Fruit fly (Drosophila melanogaster) whole organism, prepupa: Measurements from ENCODE around the gene Task7.
A peak's percentile ranks its signal among the peaks of the same experiment; 100 is the strongest.

Experiments used
- CG10631 ChIP-seq: fragments of 200-800 bp; sonication (Bioruptor generic); optimal IDR thresholded peaks from 2 replicates; lab custom pipeline; 2016; ENCODE audit warnings: missing biosample characterization, missing genetic modification characterization
- CG10669 ChIP-seq: fragments of 200-800 bp; sonication (Bioruptor generic); optimal IDR thresholded peaks from 3 replicates; lab custom pipeline; 2018; ENCODE audit warnings: missing biosample characterization, mild to moderate bottlenecking, missing genetic modification characterization, moderate library complexity
- CG11762 ChIP-seq: fragments of 200-800 bp; sonication (Bioruptor generic); optimal IDR thresholded peaks from 3 replicates; lab custom pipeline; 2016; ENCODE audit warnings: missing biosample characterization, missing genetic modification characterization; ENCODE audit not compliant: insufficient read depth
- CG11902 ChIP-seq: fragments of 200-800 bp; sonication (Bioruptor generic); optimal IDR thresholded peaks from 3 replicates; lab custom pipeline; 2016; ENCODE audit warnings: missing biosample characterization, missing genetic modification characterization
- CG15336 ChIP-seq: fragments of 200-800 bp; sonication (Bioruptor generic); IDR thresholded peaks from 2 replicates; pipeline ENCODE4 v1.3.6; 2022; ENCODE audit warnings: missing biosample characterization, missing genetic modification characterization
- CG1621 ChIP-seq: fragments of 200-800 bp; sonication (Bioruptor generic); optimal IDR thresholded peaks from 3 replicates; lab custom pipeline; 2018; ENCODE audit warnings: missing biosample characterization, mild to moderate bottlenecking, missing genetic modification characterization
- CG16779 ChIP-seq: fragments of 200-800 bp; sonication (Bioruptor generic); optimal IDR thresholded peaks from 3 replicates; lab custom pipeline; 2017; ENCODE audit warnings: missing biosample characterization, mild to moderate bottlenecking, missing genetic modification characterization
- CG31627 ChIP-seq: fragments of 200-800 bp; sonication (Bioruptor generic); optimal IDR thresholded peaks from 3 replicates; lab custom pipeline; 2016; ENCODE audit warnings: missing biosample characterization, missing genetic modification characterization
- CG32006 ChIP-seq: fragments of 200-800 bp; sonication (Bioruptor generic); optimal IDR thresholded peaks from 3 replicates; lab custom pipeline; 2017; ENCODE audit warnings: missing biosample characterization, mild to moderate bottlenecking, missing genetic modification characterization
- CG34406 ChIP-seq: fragments of 200-800 bp; sonication (Bioruptor generic); optimal IDR thresholded peaks from 3 replicates; lab custom pipeline; 2016; ENCODE audit warnings: missing biosample characterization, missing genetic modification characterization
- CG3919 ChIP-seq: fragments of 200-800 bp; sonication (Bioruptor generic); optimal IDR thresholded peaks from 3 replicates; lab custom pipeline; 2016; ENCODE audit warnings: missing biosample characterization, missing genetic modification characterization
- CG6163 ChIP-seq: fragments of 200-800 bp; sonication (Bioruptor generic); IDR thresholded peaks from 3 replicates; pipeline ENCODE4 v1.3.6; 2022; ENCODE audit warnings: missing biosample characterization, missing genetic modification characterization
- CG6276 ChIP-seq: fragments of 200-800 bp; sonication (Bioruptor generic); optimal IDR thresholded peaks from 2 replicates; lab custom pipeline; 2017; ENCODE audit warnings: missing biosample characterization, mild to moderate bottlenecking, missing genetic modification characterization
- CG6792 ChIP-seq: fragments of 200-800 bp; sonication (Bioruptor generic); optimal IDR thresholded peaks from 3 replicates; lab custom pipeline; 2016; ENCODE audit warnings: missing biosample characterization, missing genetic modification characterization
- CG6808 ChIP-seq: fragments of 200-800 bp; sonication (Bioruptor generic); optimal IDR thresholded peaks from 3 replicates; lab custom pipeline; 2017; ENCODE audit warnings: missing biosample characterization, missing genetic modification characterization, mild to moderate bottlenecking, moderate library complexity, missing genetic modification reagents
- CG6854 ChIP-seq: fragments of 200-800 bp; sonication (Bioruptor generic); optimal IDR thresholded peaks from 2 replicates; lab custom pipeline; 2017; ENCODE audit warnings: missing biosample characterization, mild to moderate bottlenecking, missing genetic modification characterization
- CG7368 ChIP-seq: fragments of 200-800 bp; sonication (Bioruptor generic); optimal IDR thresholded peaks from 3 replicates; lab custom pipeline; 2016; ENCODE audit warnings: missing biosample characterization, missing genetic modification characterization
- CG8119 ChIP-seq: fragments of 200-800 bp; sonication (Bioruptor generic); IDR thresholded peaks from 3 replicates; pipeline ENCODE4 v1.3.6; 2022; ENCODE audit warnings: missing biosample characterization, missing genetic modification characterization
- CG8632 ChIP-seq: fragments of 200-800 bp; sonication (Bioruptor generic); optimal IDR thresholded peaks from 3 replicates; lab custom pipeline; 2016; ENCODE audit warnings: missing biosample characterization, missing genetic modification characterization
- CG9139 ChIP-seq: fragments of 200-800 bp; sonication (Bioruptor generic); optimal IDR thresholded peaks from 3 replicates; lab custom pipeline; 2017; ENCODE audit warnings: missing biosample characterization, mild to moderate bottlenecking, missing genetic modification characterization
- Eip75B ChIP-seq: fragments of 200-800 bp; sonication (Bioruptor generic); optimal IDR thresholded peaks from 3 replicates; lab custom pipeline; 2016; ENCODE audit warnings: missing biosample characterization, missing genetic modification characterization
- Eip78C ChIP-seq: fragments of 200-800 bp; sonication (Bioruptor generic); peaks from one replicate; lab custom pipeline; 2016; ENCODE audit warnings: missing biosample characterization, missing genetic modification characterization
- Eip93F ChIP-seq: fragments of 200-800 bp; sonication (Bioruptor generic); optimal IDR thresholded peaks from 2 replicates; lab custom pipeline; 2016; ENCODE audit warnings: missing biosample characterization, mild to moderate bottlenecking, missing genetic modification characterization
- Ets96B ChIP-seq: fragments of 200-800 bp; optimal IDR thresholded peaks from 2 replicates; lab custom pipeline; 2019; ENCODE audit warnings: missing biosample characterization, mild to moderate bottlenecking, missing genetic modification characterization, moderate library complexity
- Gug ChIP-seq: fragments of 200-800 bp; sonication (Bioruptor generic); IDR thresholded peaks from 2 replicates; pipeline ENCODE4 v1.3.6; 2022; ENCODE audit warnings: missing biosample characterization, missing genetic modification characterization
- Hr4 ChIP-seq: fragments of 200-800 bp; sonication (Bioruptor generic); optimal IDR thresholded peaks from 3 replicates; lab custom pipeline; 2016; ENCODE audit warnings: missing biosample characterization, missing genetic modification characterization
- Lpt ChIP-seq: fragments of 200-800 bp; sonication (Bioruptor generic); optimal IDR thresholded peaks from 3 replicates; lab custom pipeline; 2016; ENCODE audit warnings: missing biosample characterization, missing genetic modification characterization
- Met ChIP-seq: fragments of 200-800 bp; sonication (Bioruptor generic); optimal IDR thresholded peaks from 3 replicates; lab custom pipeline; 2016; ENCODE audit warnings: missing biosample characterization, missing genetic modification characterization
- OdsH ChIP-seq: fragments of 200-800 bp; sonication (Bioruptor generic); optimal IDR thresholded peaks from 3 replicates; lab custom pipeline; 2016; ENCODE audit warnings: missing biosample characterization, missing genetic modification characterization
- Sox102F ChIP-seq: fragments of 200-800 bp; sonication (Bioruptor generic); optimal IDR thresholded peaks from 2 replicates; lab custom pipeline; 2016; ENCODE audit warnings: missing biosample characterization, mild to moderate bottlenecking, missing genetic modification characterization
- Sox14 ChIP-seq: fragments of 200-800 bp; sonication (Bioruptor generic); optimal IDR thresholded peaks from 3 replicates; lab custom pipeline; 2016; ENCODE audit warnings: missing biosample characterization, missing genetic modification characterization
- achi ChIP-seq: fragments of 200-800 bp; sonication (Bioruptor generic); optimal IDR thresholded peaks from 3 replicates; lab custom pipeline; 2016; ENCODE audit warnings: missing biosample characterization, missing genetic modification characterization
- acj6 ChIP-seq: fragments of 200-800 bp; sonication (Bioruptor generic); optimal IDR thresholded peaks from 3 replicates; lab custom pipeline; 2016; ENCODE audit warnings: missing biosample characterization, missing genetic modification characterization
- cyc ChIP-seq: fragments of 200-800 bp; sonication (Bioruptor generic); optimal IDR thresholded peaks from 3 replicates; lab custom pipeline; 2016; ENCODE audit warnings: missing biosample characterization, missing genetic modification characterization
- dac ChIP-seq: fragments of 200-800 bp; sonication (Bioruptor generic); optimal IDR thresholded peaks from 2 replicates; lab custom pipeline; 2017; ENCODE audit warnings: missing biosample characterization, mild to moderate bottlenecking, missing genetic modification characterization
- dsx ChIP-seq: fragments of 200-800 bp; optimal IDR thresholded peaks from 3 replicates; lab custom pipeline; 2019; ENCODE audit warnings: missing biosample characterization, mild to moderate bottlenecking, missing genetic modification characterization, moderate library complexity; ENCODE audit not compliant: poor library complexity, severe bottlenecking
- eg ChIP-seq: fragments of 200-800 bp; sonication (Bioruptor generic); IDR thresholded peaks from 3 replicates; pipeline ENCODE4 v1.3.6; 2022; ENCODE audit warnings: missing biosample characterization, missing genetic modification characterization
- esn ChIP-seq: fragments of 200-800 bp; sonication (Bioruptor generic); optimal IDR thresholded peaks from 2 replicates; lab custom pipeline; 2016; ENCODE audit warnings: missing biosample characterization, mild to moderate bottlenecking, missing genetic modification characterization, moderate library complexity
- fd85E ChIP-seq: fragments of 200-800 bp; sonication (Bioruptor generic); optimal IDR thresholded peaks from 3 replicates; lab custom pipeline; 2016; ENCODE audit warnings: missing biosample characterization, missing genetic modification characterization
- fkh ChIP-seq: fragments of 200-800 bp; sonication (Bioruptor generic); optimal IDR thresholded peaks from 3 replicates; lab custom pipeline; 2017; ENCODE audit warnings: missing biosample characterization, mild to moderate bottlenecking, missing genetic modification characterization, moderate library complexity
- lz ChIP-seq: fragments of 200-800 bp; sonication (Bioruptor generic); optimal IDR thresholded peaks from 3 replicates; lab custom pipeline; 2016; ENCODE audit warnings: missing biosample characterization, missing genetic modification characterization
- net ChIP-seq: fragments of 200-800 bp; sonication (Bioruptor generic); optimal IDR thresholded peaks from 3 replicates; lab custom pipeline; 2016; ENCODE audit warnings: missing biosample characterization, missing genetic modification characterization
- salr ChIP-seq, 2 experiments: fragments of 200-800 bp; sonication (Bioruptor generic); optimal IDR thresholded peaks; 3 replicates each; lab custom pipeline; 2016 to 2018; ENCODE audit warnings: missing biosample characterization in 2 of 2, missing genetic modification characterization in 2 of 2, mild to moderate bottlenecking in 1 of 2
- spab ChIP-seq: fragments of 200-800 bp; sonication (Bioruptor generic); optimal IDR thresholded peaks from 2 replicates; lab custom pipeline; 2017; ENCODE audit warnings: missing biosample characterization, mild to moderate bottlenecking, missing genetic modification characterization, missing genetic modification reagents
- ss ChIP-seq, 2 experiments: fragments of 200-800 bp; sonication (Bioruptor generic); optimal IDR thresholded peaks; 2 replicates in 1 of 2; 3 replicates in 1 of 2; lab custom pipeline; 2017 to 2018; ENCODE audit warnings: mild to moderate bottlenecking in 2 of 2, missing biosample characterization in 2 of 2, missing genetic modification characterization in 2 of 2, moderate library complexity in 1 of 2
- svp ChIP-seq: fragments of 200-800 bp; sonication (Bioruptor generic); peaks from one replicate; lab custom pipeline; 2016; ENCODE audit warnings: missing biosample characterization, missing genetic modification characterization
- vri ChIP-seq: fragments of 200-800 bp; sonication (Bioruptor generic); optimal IDR thresholded peaks from 3 replicates; lab custom pipeline; 2016; ENCODE audit warnings: missing biosample characterization, mild to moderate bottlenecking, missing genetic modification characterization

Task7 gene

dm6 chr3R:9428189-9428699 is 16.2 kb upstream of the Task7 start:
- peak; percentile 6 for TF ChIP-seq Ets96B
- TF ChIP-seq Eip93F (GFP tag; lab: Kevin White, UChicago): no peak
- TF ChIP-seq Eip78C (GFP tag; lab: Kevin White, UChicago): peak; percentile 53
- peak; percentile 56 for TF ChIP-seq CG1621
- peak; percentile 26 for TF ChIP-seq CG8632 (GFP tag; lab: Kevin White, UChicago)
- peak; percentile 61 for TF ChIP-seq vri (GFP tag; lab: Kevin White, UChicago)
- peak; percentile 71; the same call in 2 of the 3 replicates for TF ChIP-seq CG8119 (GFP tag; lab: Robert Waterston, UW)
- TF ChIP-seq fd85E: peak; percentile 14
- TF ChIP-seq CG6163 (GFP tag; lab: Robert Waterston, UW): peak; percentile 88
- no peak for TF ChIP-seq CG6792 (GFP tag; lab: Kevin White, UChicago)
- no peak for TF ChIP-seq OdsH (GFP tag; lab: Kevin White, UChicago)
- TF ChIP-seq spab: peak; percentile 53
- TF ChIP-seq ss (GFP tag; optimal IDR thresholded peaks at IDR 0.05; lab: Kevin White, UChicago): peak; percentile 79 to 82
- TF ChIP-seq eg (GFP tag; lab: Robert Waterston, UW): peak; percentile 71; the same call in 2 of the 3 replicates
- TF ChIP-seq CG10631 (GFP tag; lab: Kevin White, UChicago): no peak
- TF ChIP-seq CG32006 (GFP tag; lab: Kevin White, UChicago): peak; percentile 21
- TF ChIP-seq CG6854: peak; percentile 74
- peak; percentile 11 for TF ChIP-seq dac (GFP tag; lab: Kevin White, UChicago)
- TF ChIP-seq CG15336: peak; percentile 80
- no peak for TF ChIP-seq CG11902 (GFP tag; lab: Kevin White, UChicago)
- peak; percentile 95 for TF ChIP-seq fkh (GFP tag; lab: Kevin White, UChicago)
- no peak for TF ChIP-seq Hr4 (GFP tag; lab: Kevin White, UChicago)
- TF ChIP-seq Sox14 (GFP tag; lab: Kevin White, UChicago): no peak
- TF ChIP-seq dsx (GFP tag; lab: Kevin White, UChicago): peak; percentile 20
- TF ChIP-seq acj6 (GFP tag; lab: Kevin White, UChicago): no peak
- peak; percentile 50 for TF ChIP-seq achi
- peak; percentile 83 for TF ChIP-seq svp (GFP tag; lab: Kevin White, UChicago)
- peak; percentile 41 for TF ChIP-seq Sox102F (GFP tag; lab: Kevin White, UChicago)
- TF ChIP-seq cyc (GFP tag; lab: Kevin White, UChicago): no peak
- TF ChIP-seq CG6808: peak; percentile 76
- TF ChIP-seq CG31627 (GFP tag; lab: Kevin White, UChicago): no peak
- peak; percentile 88 for TF ChIP-seq CG9139 (GFP tag; lab: Kevin White, UChicago)
- TF ChIP-seq Met: peak; percentile 7
- peak; percentile 51 for TF ChIP-seq CG11762
- peak; percentile 45 for TF ChIP-seq CG7368
- TF ChIP-seq CG34406 (GFP tag; lab: Kevin White, UChicago): no peak
- TF ChIP-seq esn (GFP tag; lab: Kevin White, UChicago): peak; percentile 1
- TF ChIP-seq Lpt (GFP tag; lab: Kevin White, UChicago): peak; percentile 62
- 0 out of 2 replicates have a peak, but pooled peaks have one; percentile 20 for TF ChIP-seq Gug (GFP tag; lab: Robert Waterston, UW)
- peak; percentile 8 for TF ChIP-seq Eip75B
- peak; percentile 87 for TF ChIP-seq CG6276 (GFP tag; lab: Kevin White, UChicago)
- TF ChIP-seq CG3919 (GFP tag; lab: Kevin White, UChicago): peak; percentile 53
- TF ChIP-seq CG10669 (GFP tag; lab: Kevin White, UChicago): peak; percentile 28
- TF ChIP-seq lz (GFP tag; lab: Kevin White, UChicago): no peak
- peak; percentile 70 for TF ChIP-seq CG16779 (tag; lab: Kevin White, UChicago)
- peak in 1 of 2 experiments; percentile 50 for TF ChIP-seq salr (GFP tag; optimal IDR thresholded peaks at IDR 0.05; lab: Kevin White, UChicago)
- TF ChIP-seq net: peak; percentile 24
- TF ChIP-seq, all 60 proteins: peak for 35
